Worm (Caenorhabditis elegans) whole organism, midembryonic: ENCODE measurements around the gene psf-1.

Experiments used
- T22C8.4 ChIP-seq: fragments of 200-800 bp; sonication (Bioruptor generic); IDR thresholded peaks from 2 replicates; pipeline ENCODE4 v1.3.6; 2022; ENCODE audit warnings: missing genetic modification characterization, missing compliant biosample characterization
- cog-1 ChIP-seq: sonication (generic microtip); optimal IDR thresholded peaks from 2 replicates; lab custom pipeline; 2016; ENCODE audit warnings: missing genetic modification characterization, missing compliant biosample characterization
- flt-1 ChIP-seq: fragments of 200-800 bp; sonication (Bioruptor generic); IDR thresholded peaks from 2 replicates; pipeline ENCODE4 v1.3.6; 2022; ENCODE audit warnings: missing genetic modification characterization, missing compliant biosample characterization
- klf-2 ChIP-seq: fragments of 200-800 bp; sonication (Bioruptor generic); conservative IDR thresholded peaks from 2 replicates; pipeline ENCODE4 v1.3.6; 2022; ENCODE audit warnings: missing genetic modification reagents, missing genetic modification characterization, missing compliant biosample characterization
- ref-1 ChIP-seq: fragments of 200-800 bp; sonication (Bioruptor generic); conservative IDR thresholded peaks from 2 replicates; pipeline ENCODE4 v1.3.6; 2022; ENCODE audit warnings: missing genetic modification reagents, missing genetic modification characterization, missing compliant biosample characterization
- tab-1 ChIP-seq: fragments of 200-800 bp; sonication (Bioruptor generic); IDR thresholded peaks from 2 replicates; pipeline ENCODE4 v1.3.6; 2022; ENCODE audit warnings: missing genetic modification characterization, missing compliant biosample characterization
- ztf-23 ChIP-seq: fragments of 200-800 bp; sonication (Bioruptor generic); IDR thresholded peaks from 2 replicates; pipeline ENCODE4 v1.3.6; 2022; ENCODE audit warnings: missing genetic modification reagents, missing genetic modification characterization, missing compliant biosample characterization

- TF ChIP-seq klf-2 (GFP tag; lab: Robert Waterston, UW): no peak
- no peak for TF ChIP-seq ztf-23
- no peak for TF ChIP-seq ref-1 (GFP tag; lab: Robert Waterston, UW)
- no peak for TF ChIP-seq cog-1 (tag; lab: Kevin White, UChicago)
- TF ChIP-seq T22C8.4 (GFP tag; lab: Robert Waterston, UW): no peak
- no peak for TF ChIP-seq flt-1 (GFP tag; lab: Robert Waterston, UW)
- no peak for TF ChIP-seq tab-1 (GFP tag; lab: Robert Waterston, UW)
Observed at ce11 chrII:10011733-10012132, 43.3 kb downstream of the psf-1 start.
